Fruit fly (Drosophila melanogaster) whole organism: ENCODE results near the gene CG17672.

Source experiments
- CG8478 ChIP-seq: fragments of >200 bp; optimal IDR thresholded peaks from 2 replicates; lab custom pipeline; 2018; ENCODE audit warnings: inconsistent platforms
- Dll ChIP-seq: fragments of >200 bp; optimal IDR thresholded peaks from 2 replicates; lab custom pipeline; 2017
- EcR ChIP-seq, 2 experiments: fragments of >200 bp; optimal IDR thresholded peaks; 2 replicates each; lab custom pipeline; 2017; ENCODE audit warnings: missing biosample characterization in 2 of 2, missing genetic modification characterization in 2 of 2, missing genetic modification reagents in 2 of 2
- pan ChIP-seq: fragments of >200 bp; optimal IDR thresholded peaks from 2 replicates; lab custom pipeline; 2017
- psq ChIP-seq: fragments of >200 bp; optimal IDR thresholded peaks from 2 replicates; lab custom pipeline; 2017
- usp ChIP-seq: fragments of >200 bp; optimal IDR thresholded peaks from 2 replicates; lab custom pipeline; 2017; ENCODE audit warnings: missing biosample characterization, missing genetic modification characterization, mixed read lengths

The CG17672 gene

dm6 chr3L:13022160-13022853, 6.5 kb upstream of the CG17672 start, which contains the start of gene Adk2:
Gene Adk2 (minus strand): TSS chr3L:13022688.
- TF ChIP-seq CG8478 (lab: Kevin White, UChicago) (no peak), pan (no peak), Dll (no peak), psq (lab: Kevin White, UChicago) (no peak), EcR (GFP tag; optimal IDR thresholded peaks at IDR 0.05; lab: Kevin White, UChicago) (no peak), usp (GFP tag; lab: Kevin White, UChicago) (no peak)

- TF ChIP-seq psq (lab: Kevin White, UChicago) (no peak), EcR (GFP tag; optimal IDR thresholded peaks at IDR 0.05; lab: Kevin White, UChicago) (no peak), pan (no peak), usp (GFP tag; lab: Kevin White, UChicago) (no peak), CG8478 (lab: Kevin White, UChicago) (no peak), Dll (no peak)
Measured at dm6 chr3L:13022854-13023560, 5.8 kb upstream of the CG17672 start, which contains the start of gene RpS12. Gene RpS12 (plus strand): TSS chr3L:13023352.

dm6 chr3L:13026337-13026736, 2.4 kb upstream of the CG17672 start, which contains the start of gene Zmynd10:
Gene Zmynd10 (minus strand): TSS chr3L:13026437.
- TF ChIP-seq EcR (GFP tag; optimal IDR thresholded peaks at IDR 0.05; lab: Kevin White, UChicago) (no peak), psq (lab: Kevin White, UChicago) (no peak), Dll (no peak), CG8478 (lab: Kevin White, UChicago) (no peak), usp (GFP tag; lab: Kevin White, UChicago) (no peak), pan (no peak)

DNA sequence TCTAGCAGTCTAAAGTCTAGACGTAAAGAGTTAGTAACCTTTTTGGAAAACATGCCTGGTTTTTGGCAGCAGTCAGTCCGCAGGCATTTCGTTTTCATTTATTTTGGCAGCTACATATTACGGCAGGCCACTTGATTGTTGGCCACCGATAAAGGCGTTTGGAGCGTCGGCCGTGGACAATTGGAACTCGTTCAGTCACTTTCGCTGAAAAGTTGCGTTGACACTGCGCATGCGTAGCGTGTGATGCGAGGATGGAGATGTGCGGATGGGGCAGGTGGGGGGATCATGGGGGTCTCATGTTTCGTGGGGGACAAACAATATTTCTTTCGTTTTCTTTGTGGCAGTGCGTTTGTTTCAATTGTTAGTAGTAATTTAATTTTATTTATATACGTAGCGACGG, 1.9 kb upstream of the CG17672 start:
- TF ChIP-seq EcR (GFP tag; optimal IDR thresholded peaks at IDR 0.05; lab: Kevin White, UChicago): no peak
- no peak for TF ChIP-seq pan
- no peak for TF ChIP-seq psq (lab: Kevin White, UChicago)
- no peak for TF ChIP-seq CG8478 (lab: Kevin White, UChicago)
- TF ChIP-seq Dll: no peak
- TF ChIP-seq usp (GFP tag; lab: Kevin White, UChicago): no peak

- TF ChIP-seq psq (lab: Kevin White, UChicago) (no peak), CG8478 (lab: Kevin White, UChicago) (no peak), Dll (no peak), EcR (GFP tag; optimal IDR thresholded peaks at IDR 0.05; lab: Kevin White, UChicago) (no peak), pan (no peak), usp (GFP tag; lab: Kevin White, UChicago) (no peak)
Measured at dm6 chr3L:13027333-13027732, 1.4 kb upstream of the CG17672 start.

dm6 chr3L:13030055-13030634, 1.4 kb downstream of the CG17672 start:
- TF ChIP-seq CG8478 (lab: Kevin White, UChicago) (no peak), usp (GFP tag; lab: Kevin White, UChicago) (no peak), Dll (no peak), psq (lab: Kevin White, UChicago) (no peak)

DNA sequence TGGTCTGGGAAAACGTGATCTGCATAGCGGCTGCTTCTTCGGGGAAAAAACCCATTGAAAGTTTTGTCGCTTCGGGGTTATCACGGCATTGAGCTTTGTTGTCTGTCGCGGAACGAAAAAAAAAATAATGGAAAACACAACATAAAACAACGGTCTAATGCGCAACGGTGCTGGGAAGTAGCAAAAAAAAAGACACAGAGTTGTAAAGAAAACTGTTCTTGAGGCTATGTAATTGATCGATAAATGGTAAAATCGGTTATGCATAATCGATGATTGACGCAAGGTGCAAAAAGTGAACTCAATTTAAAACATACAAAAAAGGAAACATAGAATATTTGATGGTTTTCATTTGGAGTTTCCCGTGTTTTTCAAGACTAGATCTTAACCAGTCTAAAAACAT, 2.6 kb downstream of the CG17672 start:
- TF ChIP-seq EcR (GFP tag; optimal IDR thresholded peaks at IDR 0.05; lab: Kevin White, UChicago): no peak
- no peak for TF ChIP-seq CG8478 (lab: Kevin White, UChicago)

DNA sequence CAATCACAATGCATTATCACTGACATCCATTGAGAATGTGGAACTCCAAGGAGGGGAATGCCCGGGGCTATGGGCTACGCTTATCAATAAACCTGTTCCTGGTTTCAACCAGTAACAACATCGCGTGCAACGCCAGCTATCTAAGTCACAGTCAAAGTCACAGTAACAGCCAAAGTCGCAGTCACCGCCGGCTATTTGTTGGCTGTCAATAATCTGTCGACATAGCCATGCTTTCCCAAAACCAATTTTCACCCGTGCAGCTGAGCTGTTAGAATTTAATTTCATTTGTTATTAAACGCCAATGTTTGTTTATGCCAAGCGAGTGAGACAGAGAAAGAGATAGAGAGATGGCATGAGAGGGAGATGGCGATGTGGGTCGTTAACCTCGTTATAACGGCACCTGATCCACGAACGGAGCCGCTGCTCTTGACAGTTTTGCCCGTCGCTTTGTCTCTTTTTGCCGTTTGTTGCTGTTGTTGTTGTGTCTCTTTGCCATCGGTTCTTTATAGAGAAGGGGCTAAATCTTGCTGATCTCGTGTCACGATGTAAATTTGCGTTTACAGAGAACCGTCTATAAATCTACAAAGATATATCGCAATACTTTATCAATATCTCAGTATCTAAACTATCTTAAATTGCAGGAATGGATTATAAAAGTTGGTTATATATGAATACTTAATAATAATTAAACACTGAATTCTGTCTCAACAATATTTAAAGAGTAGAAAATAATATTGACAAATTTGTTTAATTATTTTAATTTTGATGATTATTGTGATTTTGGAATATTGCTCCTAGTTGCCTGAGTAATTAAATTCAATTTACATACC, 3.5 kb downstream of the CG17672 start:
- TF ChIP-seq CG8478 (lab: Kevin White, UChicago) (no peak), EcR (GFP tag; optimal IDR thresholded peaks at IDR 0.05; lab: Kevin White, UChicago) (no peak), pan (no peak)

- no peak for TF ChIP-seq EcR (GFP tag; optimal IDR thresholded peaks at IDR 0.05; lab: Kevin White, UChicago)
- TF ChIP-seq pan: no peak
- TF ChIP-seq Dll: no peak
Measured at dm6 chr3L:13032915-13033282, 4.1 kb downstream of the CG17672 start.

DNA sequence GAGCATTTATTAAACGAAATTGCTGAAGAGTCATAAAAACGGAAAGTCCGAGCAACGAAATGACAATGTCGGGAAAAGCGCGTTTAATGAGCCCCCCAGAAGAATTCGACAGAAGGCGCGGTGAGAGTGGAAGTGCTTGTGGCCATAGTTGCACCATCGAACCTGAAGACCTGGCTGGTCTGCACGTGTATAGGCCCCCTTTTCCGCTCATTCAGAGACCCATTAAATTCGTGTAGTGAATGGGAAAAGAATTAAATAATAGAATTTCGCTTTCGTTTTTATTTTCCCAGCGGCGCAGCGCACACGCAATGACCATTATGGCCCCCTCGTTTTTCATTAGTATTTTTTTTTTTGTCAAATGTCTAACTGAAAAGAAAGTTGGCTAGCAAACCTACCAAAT, 4.6 kb downstream of the CG17672 start:
- no peak for TF ChIP-seq pan
- no peak for TF ChIP-seq usp (GFP tag; lab: Kevin White, UChicago)
- no peak for TF ChIP-seq psq (lab: Kevin White, UChicago)
- TF ChIP-seq CG8478 (lab: Kevin White, UChicago): no peak
- no peak for TF ChIP-seq Dll
- TF ChIP-seq EcR (GFP tag; optimal IDR thresholded peaks at IDR 0.05; lab: Kevin White, UChicago): no peak

DNA sequence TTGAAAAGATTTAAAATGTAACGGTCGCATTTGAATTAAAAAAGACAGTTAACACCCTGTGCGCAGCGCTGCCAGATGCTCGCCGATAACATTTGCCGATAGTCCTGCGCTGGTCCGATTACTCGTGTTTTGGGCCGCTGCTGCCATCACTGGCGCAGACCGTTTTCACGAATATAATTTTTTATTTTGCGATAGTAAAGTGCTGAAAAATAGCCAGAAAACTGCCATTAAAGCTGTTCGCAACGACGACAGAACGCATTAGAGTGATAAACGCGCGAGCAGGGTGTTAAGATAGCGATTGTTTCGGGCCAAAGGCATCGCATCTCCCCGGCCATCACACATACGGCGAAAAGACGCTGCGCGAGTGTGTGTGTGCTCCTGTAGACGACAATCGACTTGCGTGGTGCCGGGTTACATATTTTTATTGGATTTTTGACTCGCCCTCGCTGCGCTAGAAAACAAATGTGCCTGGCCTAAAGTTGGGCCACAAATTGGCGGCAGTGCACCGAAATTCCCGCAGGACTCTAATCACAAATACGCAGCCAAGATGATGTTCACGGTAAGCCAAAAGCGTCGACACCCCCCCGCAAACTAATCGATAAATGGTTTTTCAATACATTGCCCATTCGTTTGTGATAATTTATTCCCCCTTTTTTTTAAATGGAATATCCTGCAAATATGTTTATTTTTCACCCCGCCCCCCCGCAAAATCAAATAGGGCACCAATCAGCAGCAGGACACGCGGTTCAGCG, 8.1 kb downstream of the CG17672 start, which contains the start of gene Srrm1:
Srrm1 (plus strand) TSS at position 116 of the 752 bp plus-strand sequence.
- TF ChIP-seq pan: no peak
- TF ChIP-seq CG8478 (lab: Kevin White, UChicago): no peak
- no peak for TF ChIP-seq usp (GFP tag; lab: Kevin White, UChicago)
- no peak for TF ChIP-seq Dll
- no peak for TF ChIP-seq psq (lab: Kevin White, UChicago)
- no peak for TF ChIP-seq EcR (GFP tag; optimal IDR thresholded peaks at IDR 0.05; lab: Kevin White, UChicago)
